Worm (Caenorhabditis elegans) whole organism, L1 larva: Measurements from ENCODE around the gene C08G9.1.

ENCODE experiments used
- aly-2 ChIP-seq: fragments of 150-350 bp; optimal IDR thresholded peaks from 2 replicates; lab custom pipeline; 2014; ENCODE audit warnings: missing biosample characterization, missing genetic modification characterization
- blmp-1 ChIP-seq: fragments of 150-350 bp; optimal IDR thresholded peaks from 2 replicates; lab custom pipeline; 2014; ENCODE audit warnings: missing biosample characterization, missing genetic modification characterization
- efl-1 ChIP-seq, 4 experiments: fragments of 150-350 bp; optimal IDR thresholded peaks in 3 of 4; peaks in 1 of 4; 1 replicate in 1 of 4; 2 replicates in 3 of 4; lab custom pipeline; 2014; ENCODE audit warnings: missing biosample characterization in 2 of 4, missing genetic modification characterization in 2 of 4, missing genetic modification reagents in 2 of 4
- efl-3 ChIP-seq: fragments of 200-800 bp; sonication (Bioruptor generic); optimal IDR thresholded peaks from 2 replicates; lab custom pipeline; 2018; ENCODE audit warnings: mild to moderate bottlenecking, missing genetic modification characterization, missing compliant biosample characterization
- elt-2 ChIP-seq: sonication (generic microtip); optimal IDR thresholded peaks from 2 replicates; lab custom pipeline; 2016; ENCODE audit warnings: missing genetic modification characterization, mild to moderate bottlenecking, inconsistent platforms, missing compliant biosample characterization, missing genetic modification reagents
- fkh-10 ChIP-seq: sonication (generic microtip); optimal IDR thresholded peaks from 2 replicates; lab custom pipeline; 2017; ENCODE audit warnings: missing biosample characterization, missing genetic modification reagents, missing genetic modification characterization
- hlh-4 ChIP-seq: sonication (generic microtip); optimal IDR thresholded peaks from 2 replicates; lab custom pipeline; 2016; ENCODE audit warnings: mild to moderate bottlenecking, missing genetic modification characterization, missing compliant biosample characterization
- jun-1 ChIP-seq: fragments of 150-350 bp; optimal IDR thresholded peaks from 2 replicates; lab custom pipeline; 2014; ENCODE audit warnings: missing biosample characterization, missing genetic modification reagents, missing genetic modification characterization
- lin-35 ChIP-seq, 2 experiments: fragments of 150-350 bp; optimal IDR thresholded peaks; 2 replicates each; lab custom pipeline; 2014; ENCODE audit warnings: missing biosample characterization in 2 of 2, missing genetic modification characterization in 2 of 2, missing genetic modification reagents in 2 of 2
- nhr-11 ChIP-seq: fragments of 150-350 bp; optimal IDR thresholded peaks from 2 replicates; lab custom pipeline; 2014; ENCODE audit warnings: missing biosample characterization, missing genetic modification characterization
- nhr-20 ChIP-seq: sonication (generic microtip); optimal IDR thresholded peaks from 2 replicates; lab custom pipeline; 2016; ENCODE audit warnings: mild to moderate bottlenecking, missing genetic modification characterization, missing compliant biosample characterization
- nhr-71 ChIP-seq: sonication (generic microtip); optimal IDR thresholded peaks from 2 replicates; lab custom pipeline; 2016; ENCODE audit warnings: mild to moderate bottlenecking, missing genetic modification characterization, moderate library complexity, missing compliant biosample characterization
- nhr-76 ChIP-seq: sonication (generic microtip); optimal IDR thresholded peaks from 2 replicates; lab custom pipeline; 2017; ENCODE audit warnings: missing biosample characterization, missing genetic modification characterization
- nhr-85 ChIP-seq: sonication (generic microtip); peaks from one replicate; lab custom pipeline; 2016; ENCODE audit warnings: missing genetic modification characterization, inconsistent platforms, missing compliant biosample characterization
- pax-3 ChIP-seq: fragments of 200-800 bp; sonication (Bioruptor generic); optimal IDR thresholded peaks from 2 replicates; lab custom pipeline; 2018; ENCODE audit warnings: mild to moderate bottlenecking, missing genetic modification characterization, moderate library complexity, missing compliant biosample characterization
- pqm-1 ChIP-seq: sonication (generic microtip); optimal IDR thresholded peaks from 3 replicates; lab custom pipeline; 2017; ENCODE audit warnings: missing biosample characterization, missing genetic modification characterization
- sup-37 ChIP-seq: fragments of 200-800 bp; sonication (Bioruptor generic); optimal IDR thresholded peaks from 2 replicates; lab custom pipeline; 2018; ENCODE audit warnings: mild to moderate bottlenecking, missing genetic modification characterization, missing compliant biosample characterization
- tlp-1 ChIP-seq: fragments of 150-350 bp; optimal IDR thresholded peaks from 2 replicates; lab custom pipeline; 2014; ENCODE audit warnings: missing biosample characterization, missing genetic modification characterization
- unc-86 ChIP-seq: sonication (generic microtip); optimal IDR thresholded peaks from 2 replicates; lab custom pipeline; 2016; ENCODE audit warnings: missing genetic modification characterization, missing compliant biosample characterization
- zip-4 ChIP-seq: fragments of 200-800 bp; sonication (Bioruptor generic); optimal IDR thresholded peaks from 2 replicates; lab custom pipeline; 2018; ENCODE audit warnings: mild to moderate bottlenecking, missing genetic modification characterization, moderate library complexity, missing compliant biosample characterization

Gene C08G9.1

ce11 chrIV:7709701-7710100 lies 51.1 kb downstream of the C08G9.1 start, which contains the start of the genes mrpl-1, emc-6 and mrps-24 (continued):
- TF ChIP-seq zip-4 (GFP tag; lab: Kevin White, UChicago), result no peak
- no peak for TF ChIP-seq sup-37
- peak; percentile 59 for TF ChIP-seq nhr-20
- TF ChIP-seq nhr-76 (tag; lab: Kevin White, UChicago), result no peak
- peak; percentile 36 for TF ChIP-seq unc-86
- TF ChIP-seq efl-3 (GFP tag; lab: Kevin White, UChicago), result no peak
- TF ChIP-seq blmp-1 (tag; lab: Kevin White, UChicago), result peak; percentile 50

- TF ChIP-seq efl-1 (optimal IDR thresholded peaks at IDR 0.05; lab: Kevin White, UChicago) (no peak), efl-1 (GFP tag; optimal IDR thresholded peaks at IDR 0.05 in 1 of 2; lab: Kevin White, UChicago) (peak in 1 of 2 experiments; percentile 36), hlh-4 (tag; lab: Kevin White, UChicago) (no peak), blmp-1 (tag; lab: Kevin White, UChicago) (no peak), nhr-85 (peak; percentile 14), elt-2 (tag; lab: Kevin White, UChicago) (peak; percentile 95), fkh-10 (no peak), pqm-1 (tag; lab: Kevin White, UChicago) (peak; percentile 33), lin-35 (GFP tag; optimal IDR thresholded peaks at IDR 0.05; lab: Kevin White, UChicago) (peak in 1 of 2 experiments; percentile 47), nhr-11 (tag; lab: Kevin White, UChicago) (no peak), aly-2 (tag; lab: Kevin White, UChicago) (no peak), pax-3 (peak; percentile 4), tlp-1 (tag; lab: Kevin White, UChicago) (peak; percentile 21), jun-1 (tag; lab: Kevin White, UChicago) (peak; percentile 43), nhr-71 (tag; lab: Kevin White, UChicago) (peak; percentile 23), nhr-20 (peak; percentile 5), sup-37 (no peak)
- TF ChIP-seq, all 84 proteins: peak for 10
These were observed 52.3 kb downstream of the C08G9.1 start, which contains the start of gene nhr-8 for ce11 chrIV:7710824-7711223. nhr-8 (plus strand) TSS chrIV:7710983.

ce11 chrIV:7712252-7712651 lies 53.7 kb downstream of the C08G9.1 start:
- no peak for TF ChIP-seq lin-35 (GFP tag; optimal IDR thresholded peaks at IDR 0.05; lab: Kevin White, UChicago)
- peak; percentile 41 for TF ChIP-seq elt-2 (tag; lab: Kevin White, UChicago)
